Worm (Caenorhabditis elegans) whole organism, late embryonic: ENCODE measurements around the gene Y51A2B.4.

Source experiments
- C08G9.2 ChIP-seq: sonication (generic microtip); optimal IDR thresholded peaks from 2 replicates; lab custom pipeline; 2016; ENCODE audit warnings: mild to moderate bottlenecking, missing genetic modification characterization, moderate library complexity, missing compliant biosample characterization
- C38D4.7 ChIP-seq: fragments of 200-800 bp; sonication (Bioruptor generic); optimal IDR thresholded peaks from 2 replicates; lab custom pipeline; 2018; ENCODE audit warnings: mild to moderate bottlenecking, missing genetic modification characterization, moderate library complexity, missing compliant biosample characterization
- F13H6.1 ChIP-seq: sonication (generic microtip); optimal IDR thresholded peaks from 2 replicates; lab custom pipeline; 2016; ENCODE audit warnings: missing genetic modification characterization, missing compliant biosample characterization
- T23F11.4 ChIP-seq: fragments of 200-800 bp; sonication (Bioruptor generic); optimal IDR thresholded peaks from 2 replicates; lab custom pipeline; 2018; ENCODE audit warnings: mild to moderate bottlenecking, missing genetic modification characterization, missing compliant biosample characterization
- ahr-1 ChIP-seq: sonication (generic microtip); optimal IDR thresholded peaks from 2 replicates; lab custom pipeline; 2016; ENCODE audit warnings: missing genetic modification characterization, missing compliant biosample characterization
- ama-1 ChIP-seq: fragments of 150-350 bp; optimal IDR thresholded peaks from 2 replicates; lab custom pipeline; 2014
- ceh-18 ChIP-seq: sonication (generic microtip); optimal IDR thresholded peaks from 2 replicates; lab custom pipeline; 2016; ENCODE audit warnings: missing genetic modification characterization, missing compliant biosample characterization
- ceh-2 ChIP-seq: sonication (generic microtip); optimal IDR thresholded peaks from 2 replicates; lab custom pipeline; 2016; ENCODE audit warnings: missing genotype, missing genetic modification characterization, missing compliant biosample characterization
- ceh-22 ChIP-seq: sonication (generic microtip); optimal IDR thresholded peaks from 2 replicates; lab custom pipeline; 2017; ENCODE audit warnings: missing biosample characterization, missing genetic modification characterization
- ceh-24 ChIP-seq: sonication (generic microtip); optimal IDR thresholded peaks from 2 replicates; lab custom pipeline; 2016; ENCODE audit warnings: mild to moderate bottlenecking, missing genetic modification characterization, missing compliant biosample characterization
- ceh-31 ChIP-seq: sonication (generic microtip); optimal IDR thresholded peaks from 2 replicates; lab custom pipeline; 2016; ENCODE audit warnings: missing genetic modification characterization, missing compliant biosample characterization
- ceh-9 ChIP-seq: sonication (generic microtip); optimal IDR thresholded peaks from 2 replicates; lab custom pipeline; 2016; ENCODE audit warnings: mild to moderate bottlenecking, missing genetic modification characterization, inconsistent platforms, missing compliant biosample characterization
- dve-1 ChIP-seq: sonication (generic microtip); optimal IDR thresholded peaks from 2 replicates; lab custom pipeline; 2017; ENCODE audit warnings: antibody characterized with exemption, mild to moderate bottlenecking, missing genetic modification characterization, missing compliant biosample characterization
- elt-2 ChIP-seq: sonication (generic microtip); optimal IDR thresholded peaks from 2 replicates; lab custom pipeline; 2016; ENCODE audit warnings: missing genetic modification reagents, missing genetic modification characterization, missing compliant biosample characterization
- eyg-1 ChIP-seq: sonication (generic microtip); optimal IDR thresholded peaks from 2 replicates; lab custom pipeline; 2016; ENCODE audit warnings: missing genotype, missing genetic modification characterization, missing compliant biosample characterization
- fax-1 ChIP-seq: sonication (generic microtip); optimal IDR thresholded peaks from 2 replicates; lab custom pipeline; 2016; ENCODE audit warnings: missing genotype, missing genetic modification characterization, missing compliant biosample characterization
- fkh-10 ChIP-seq: fragments of 150-350 bp; optimal IDR thresholded peaks from 2 replicates; lab custom pipeline; 2014; ENCODE audit warnings: missing biosample characterization, missing genetic modification reagents, missing genetic modification characterization
- fkh-6 ChIP-seq: sonication (generic microtip); optimal IDR thresholded peaks from 2 replicates; lab custom pipeline; 2016; ENCODE audit warnings: missing genetic modification characterization, missing compliant biosample characterization
- hlh-15 ChIP-seq: sonication (generic microtip); optimal IDR thresholded peaks from 2 replicates; lab custom pipeline; 2016; ENCODE audit warnings: missing genetic modification characterization, missing compliant biosample characterization
- hlh-30 ChIP-seq: sonication (generic microtip); optimal IDR thresholded peaks from 2 replicates; lab custom pipeline; 2017; ENCODE audit warnings: antibody characterized with exemption, missing genetic modification characterization, missing compliant biosample characterization; ENCODE audit not compliant: insufficient read depth
- hlh-8 ChIP-seq: sonication (generic microtip); optimal IDR thresholded peaks from 2 replicates; lab custom pipeline; 2016; ENCODE audit warnings: missing genotype, missing genetic modification characterization, missing compliant biosample characterization
- lin-11 ChIP-seq: fragments of 200-800 bp; sonication (Bioruptor generic); optimal IDR thresholded peaks from 2 replicates; lab custom pipeline; 2018; ENCODE audit warnings: mild to moderate bottlenecking, missing genetic modification characterization, missing compliant biosample characterization
- madf-2 ChIP-seq: sonication (generic microtip); optimal IDR thresholded peaks from 2 replicates; lab custom pipeline; 2017; ENCODE audit warnings: missing genetic modification characterization, missing compliant biosample characterization
- nhr-232 ChIP-seq: sonication (generic microtip); optimal IDR thresholded peaks from 2 replicates; lab custom pipeline; 2016; ENCODE audit warnings: missing genetic modification characterization, missing compliant biosample characterization
- pag-3 ChIP-seq: sonication (generic microtip); optimal IDR thresholded peaks from 2 replicates; lab custom pipeline; 2016; ENCODE audit warnings: missing compliant biosample characterization, missing genetic modification characterization, borderline replicate concordance
- pat-9 ChIP-seq: fragments of 200-800 bp; sonication (Bioruptor generic); optimal IDR thresholded peaks from 2 replicates; lab custom pipeline; 2018; ENCODE audit warnings: mild to moderate bottlenecking, missing genetic modification characterization, moderate library complexity, missing compliant biosample characterization
- pha-2 ChIP-seq: sonication (generic microtip); optimal IDR thresholded peaks from 2 replicates; lab custom pipeline; 2017; ENCODE audit warnings: mild to moderate bottlenecking, missing genetic modification characterization, missing compliant biosample characterization
- pha-4 ChIP-seq: fragments of 150-350 bp; optimal IDR thresholded peaks from 2 replicates; lab custom pipeline; 2018; ENCODE audit warnings: missing biosample characterization, missing genetic modification reagents, missing genetic modification characterization
- pqm-1 ChIP-seq: sonication (generic microtip); optimal IDR thresholded peaks from 2 replicates; lab custom pipeline; 2016; ENCODE audit warnings: missing genetic modification characterization, missing compliant biosample characterization
- pros-1 ChIP-seq: fragments of 150-350 bp; optimal IDR thresholded peaks from 2 replicates; lab custom pipeline; 2014; ENCODE audit warnings: missing biosample characterization, missing genetic modification reagents, missing genetic modification characterization
- sox-4 ChIP-seq: sonication (generic microtip); optimal IDR thresholded peaks from 2 replicates; lab custom pipeline; 2017; ENCODE audit warnings: mild to moderate bottlenecking, missing genetic modification characterization, inconsistent platforms, missing compliant biosample characterization
- ttx-3 ChIP-seq: sonication (generic microtip); optimal IDR thresholded peaks from 2 replicates; lab custom pipeline; 2016; ENCODE audit warnings: missing genetic modification reagents, missing genetic modification characterization, missing compliant biosample characterization
- unc-55 ChIP-seq: sonication (generic microtip); optimal IDR thresholded peaks from 2 replicates; lab custom pipeline; 2017; ENCODE audit warnings: missing biosample characterization, missing genetic modification reagents, missing genetic modification characterization
- unc-86 ChIP-seq: sonication (generic microtip); optimal IDR thresholded peaks from 2 replicates; lab custom pipeline; 2016; ENCODE audit warnings: missing genetic modification characterization, missing compliant biosample characterization

The Y51A2B.4 gene

DNA sequence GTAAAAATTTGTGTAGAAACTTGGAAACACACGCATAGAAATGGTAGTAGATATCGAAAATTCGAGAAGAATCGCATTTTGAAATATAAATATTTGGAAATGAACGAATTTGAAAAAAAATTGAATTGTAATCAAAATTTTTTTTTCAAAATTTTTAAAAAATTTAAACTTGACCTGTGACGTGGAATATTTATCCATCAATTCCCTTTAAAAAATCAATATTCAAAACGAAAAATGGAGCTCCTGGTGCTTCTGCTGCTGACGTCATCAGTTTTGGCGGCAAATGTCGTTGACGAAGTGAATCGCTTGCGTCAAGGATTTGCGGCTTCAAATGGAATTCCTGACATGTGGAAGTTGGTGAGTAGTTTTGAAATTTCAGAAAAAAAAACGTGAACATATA lies at the start of gene Y51A2B.4, which contains the start of gene Y51A2B.5:
Gene Y51A2B.4 (minus strand): TSS at position 101 of the 400 bp plus-strand sequence.
Gene Y51A2B.5 (plus strand): TSS at position 232 of the 400 bp plus-strand sequence.
- TF ChIP-seq pag-3 (tag; lab: Kevin White, UChicago) (no peak), ceh-2 (tag; lab: Kevin White, UChicago) (no peak)

DNA sequence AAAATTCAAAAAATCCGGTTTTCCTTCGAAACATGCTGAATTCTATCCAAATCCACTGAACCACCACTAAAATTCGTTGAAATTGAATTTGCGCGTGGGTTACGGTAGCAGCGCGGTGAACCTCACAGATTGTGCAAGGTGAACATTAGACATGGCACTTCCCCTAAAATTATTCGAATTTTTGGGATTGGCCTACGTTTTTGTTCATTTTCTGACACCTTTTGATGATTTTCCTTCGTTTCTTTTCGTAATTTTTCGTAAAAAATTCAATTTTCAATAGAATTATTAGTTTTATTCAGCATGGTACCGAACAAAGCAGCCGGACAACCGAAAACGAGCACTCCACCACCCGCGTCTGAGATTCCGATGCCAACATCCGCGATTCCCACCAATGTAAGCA lies 49.1 kb upstream of the Y51A2B.4 start, which contains the start of gene ZK262.8:
Gene ZK262.8 (plus strand): TSS at position 301 of the 400 bp plus-strand sequence.
- TF ChIP-seq F13H6.1 (no peak), ceh-24 (tag; lab: Kevin White, UChicago) (no peak), ceh-31 (tag; lab: Kevin White, UChicago) (no peak), nhr-232 (tag; lab: Kevin White, UChicago) (no peak), T23F11.4 (GFP tag; lab: Kevin White, UChicago) (no peak), fax-1 (tag; lab: Kevin White, UChicago) (no peak), unc-86 (tag; lab: Kevin White, UChicago) (no peak), pat-9 (tag; lab: Kevin White, UChicago) (no peak), ama-1 (lab: Kevin White, UChicago) (no peak), ceh-9 (tag; lab: Kevin White, UChicago) (no peak), fkh-6 (tag; lab: Kevin White, UChicago) (no peak), pros-1 (tag; lab: Kevin White, UChicago) (no peak)

DNA sequence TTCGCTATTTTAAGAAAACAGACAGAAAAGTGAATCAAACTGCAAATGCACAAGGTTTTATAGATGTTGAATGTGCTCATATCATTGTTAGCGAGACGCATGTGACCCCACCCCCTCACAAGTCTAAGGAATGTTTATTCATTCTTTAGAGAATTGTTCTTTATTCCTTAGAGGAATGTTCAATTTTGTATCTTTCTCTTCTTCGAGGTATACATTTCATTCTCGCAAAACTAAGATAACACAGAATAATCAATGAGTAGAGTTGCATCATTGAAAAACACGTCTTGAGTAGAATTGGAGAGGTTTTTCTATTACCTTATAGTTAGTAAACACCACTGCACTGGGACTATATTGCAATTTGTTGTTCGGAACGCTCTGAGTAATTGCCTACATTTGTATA lies 46.0 kb upstream of the Y51A2B.4 start, which contains the start of gene ZK262.20:
Gene ZK262.20 (minus strand): TSS at position 101 of the 400 bp plus-strand sequence.
- TF ChIP-seq ama-1 (lab: Kevin White, UChicago) (no peak), pha-2 (tag; lab: Kevin White, UChicago) (no peak), lin-11 (no peak), hlh-15 (tag; lab: Kevin White, UChicago) (no peak), C38D4.7 (GFP tag; lab: Kevin White, UChicago) (no peak), ceh-22 (tag; lab: Kevin White, UChicago) (no peak), fkh-6 (tag; lab: Kevin White, UChicago) (no peak), pat-9 (tag; lab: Kevin White, UChicago) (no peak), hlh-30 (tag; lab: Kevin White, UChicago) (no peak), pag-3 (tag; lab: Kevin White, UChicago) (no peak), elt-2 (tag; lab: Kevin White, UChicago) (no peak), pqm-1 (tag; lab: Kevin White, UChicago) (no peak)

DNA sequence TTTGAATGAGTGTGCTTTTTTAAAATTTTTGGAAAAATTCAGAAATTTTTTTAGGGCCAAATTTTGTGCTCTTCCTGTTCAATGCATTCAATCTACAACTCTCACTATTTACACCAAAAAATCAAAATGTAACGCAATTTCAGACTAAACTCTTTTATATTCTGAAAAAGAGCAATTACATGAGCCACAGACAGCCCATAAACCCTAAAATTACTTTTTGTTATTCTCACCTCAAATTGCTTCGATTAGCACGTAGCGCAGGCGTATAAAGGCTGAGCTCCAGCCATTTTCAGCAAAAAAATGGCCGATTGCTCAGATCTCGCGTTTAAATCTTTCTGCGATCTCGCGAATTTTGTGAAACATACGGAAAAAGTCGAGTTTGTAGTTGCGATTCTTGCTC lies 42.5 kb upstream of the Y51A2B.4 start, which contains the start of gene srw-82:
Gene srw-82 (plus strand): TSS at position 301 of the 400 bp plus-strand sequence.
- no peak for TF ChIP-seq ceh-22 (tag; lab: Kevin White, UChicago)
- TF ChIP-seq madf-2 (tag; lab: Kevin White, UChicago): no peak
- no peak for TF ChIP-seq unc-55 (GFP tag; lab: Kevin White, UChicago)
- TF ChIP-seq lin-11: no peak
- no peak for TF ChIP-seq pag-3 (tag; lab: Kevin White, UChicago)
- TF ChIP-seq pha-4 (tag; lab: Kevin White, UChicago): no peak
- no peak for TF ChIP-seq fkh-6 (tag; lab: Kevin White, UChicago)
- TF ChIP-seq C38D4.7 (GFP tag; lab: Kevin White, UChicago): no peak
- TF ChIP-seq ahr-1 (tag; lab: Kevin White, UChicago): no peak
- no peak for TF ChIP-seq dve-1 (tag; lab: Kevin White, UChicago)
- TF ChIP-seq sox-4 (tag; lab: Kevin White, UChicago): no peak
- no peak for TF ChIP-seq eyg-1 (tag; lab: Kevin White, UChicago)
- TF ChIP-seq fkh-10: no peak
- no peak for TF ChIP-seq ttx-3 (tag; lab: Kevin White, UChicago)
- no peak for TF ChIP-seq hlh-8
- no peak for TF ChIP-seq ceh-18 (tag; lab: Kevin White, UChicago)
- TF ChIP-seq C08G9.2 (tag; lab: Kevin White, UChicago): no peak
- no peak for TF ChIP-seq ceh-9 (tag; lab: Kevin White, UChicago)
- TF ChIP-seq hlh-30 (tag; lab: Kevin White, UChicago): no peak
